Fruit fly (Drosophila melanogaster): ENCODE measurements around the gene CG33110.
A peak's percentile ranks its signal among the peaks of the same experiment; 100 is the strongest.

- no peak for TF ChIP-seq ovo (GFP tag; optimal IDR thresholded peaks at IDR 0.05)
- TF ChIP-seq Crg-1 (GFP tag; optimal IDR thresholded peaks at IDR 0.05): no peak
- TF ChIP-seq CG1620 (GFP tag; optimal IDR thresholded peaks at IDR 0.05): no peak
- no peak for TF ChIP-seq cic (GFP tag; optimal IDR thresholded peaks at IDR 0.05)
- no peak for TF ChIP-seq pad (GFP tag; optimal IDR thresholded peaks at IDR 0.05)
- peak; percentile 7 for TF ChIP-seq bab1 (GFP tag; optimal IDR thresholded peaks at IDR 0.05)
- no peak for TF ChIP-seq CG33017 (tag; optimal IDR thresholded peaks at IDR 0.05)
- no peak for TF ChIP-seq Clk (GFP tag; optimal IDR thresholded peaks at IDR 0.05)
- no peak for TF ChIP-seq kay (GFP tag; ENCODE audit: borderline replicate concordance)
- TF ChIP-seq CG5204 (GFP tag; optimal IDR thresholded peaks at IDR 0.05): no peak
These were observed 13.0 kb downstream of the CG33110 start, which contains the start of gene Dph5 for dm6 chr3R:22582981-22583380.
